Fruit fly (Drosophila melanogaster) whole organism, wandering third instar larva: ENCODE data around the gene CG5515.

Experiments
- CG9705 ChIP-seq: fragments of 200-800 bp; sonication (Bioruptor generic); optimal IDR thresholded peaks from 2 replicates; lab custom pipeline; 2018; ENCODE audit warnings: missing biosample characterization, mild to moderate bottlenecking, missing genetic modification characterization
- Dfd ChIP-seq: fragments of >200 bp; optimal IDR thresholded peaks from 2 replicates; lab custom pipeline; 2017; ENCODE audit warnings: missing biosample characterization, missing genetic modification characterization
- Dif ChIP-seq: fragments of 200-275, 200-300 bp; sonication (Bioruptor generic); optimal IDR thresholded peaks from 2 replicates; lab custom pipeline; 2018; ENCODE audit warnings: missing biosample characterization, missing genetic modification characterization; ENCODE audit not compliant: partially characterized antibody
- HLH106 ChIP-seq: fragments of 200-800 bp; optimal IDR thresholded peaks from 3 replicates; lab custom pipeline; 2019; ENCODE audit warnings: missing biosample characterization, mild to moderate bottlenecking, missing genetic modification characterization, moderate library complexity
- Hnf4 ChIP-seq: fragments of 200-800 bp; sonication (Bioruptor generic); optimal IDR thresholded peaks from 2 replicates; lab custom pipeline; 2016; ENCODE audit warnings: missing biosample characterization, mild to moderate bottlenecking, missing genetic modification characterization
- Hr78 ChIP-seq: fragments of >200 bp; optimal IDR thresholded peaks from 2 replicates; lab custom pipeline; 2017; ENCODE audit warnings: missing biosample characterization, missing genetic modification characterization
- Hr83 ChIP-seq: fragments of 200-300 bp; sonication (Bioruptor generic); optimal IDR thresholded peaks from 2 replicates; lab custom pipeline; 2016; ENCODE audit warnings: missing biosample characterization, mild to moderate bottlenecking, missing genetic modification characterization, moderate library complexity; ENCODE audit not compliant: poor library complexity, severe bottlenecking
- Jra ChIP-seq: sonication (Bioruptor generic); optimal IDR thresholded peaks from 2 replicates; lab custom pipeline; 2016; ENCODE audit warnings: missing biosample characterization, missing genetic modification characterization
- Mio ChIP-seq: sonication (Bioruptor generic); optimal IDR thresholded peaks from 2 replicates; lab custom pipeline; 2016; ENCODE audit warnings: missing biosample characterization, missing genetic modification characterization
- Myc ChIP-seq: fragments of >200 bp; optimal IDR thresholded peaks from 2 replicates; lab custom pipeline; 2017
- N ChIP-seq: fragments of >200 bp; optimal IDR thresholded peaks from 2 replicates; lab custom pipeline; 2018; ENCODE audit warnings: missing biosample characterization, missing external identifiers, missing genetic modification characterization
- OdsH ChIP-seq: fragments of 200-800 bp; sonication (Bioruptor generic); optimal IDR thresholded peaks from 2 replicates; lab custom pipeline; 2016; ENCODE audit warnings: missing biosample characterization, mild to moderate bottlenecking, missing genetic modification characterization
- Rel ChIP-seq, 2 experiments: fragments of 200-800 bp; sonication (Bioruptor generic) in 1 of 2; optimal IDR thresholded peaks; 2 replicates in 1 of 2; 3 replicates in 1 of 2; lab custom pipeline; 2016 to 2019; ENCODE audit warnings: mild to moderate bottlenecking in 2 of 2, missing biosample characterization in 2 of 2, missing genetic modification characterization in 2 of 2, moderate library complexity in 1 of 2
- Sp1 ChIP-seq: fragments of 200-800 bp; sonication (Bioruptor generic); optimal IDR thresholded peaks from 3 replicates; lab custom pipeline; 2019; ENCODE audit warnings: missing biosample characterization, mild to moderate bottlenecking, missing genetic modification characterization, moderate library complexity
- Vsx2 ChIP-seq: fragments of 200-300, 225-300 bp; sonication (Bioruptor generic); optimal IDR thresholded peaks from 2 replicates; lab custom pipeline; 2018; ENCODE audit warnings: missing biosample characterization, missing genetic modification characterization; ENCODE audit not compliant: partially characterized antibody
- br ChIP-seq: fragments of 200-800 bp; sonication (Bioruptor generic); optimal IDR thresholded peaks from 2 replicates; lab custom pipeline; 2016; ENCODE audit warnings: missing biosample characterization, missing genetic modification characterization
- brk ChIP-seq: fragments of 200-800 bp; sonication (Bioruptor generic); optimal IDR thresholded peaks from 2 replicates; lab custom pipeline; 2016; ENCODE audit warnings: missing biosample characterization, mild to moderate bottlenecking, missing genetic modification characterization
- dl ChIP-seq, 2 experiments: fragments of 175-275, 200-275 bp in 1 of 2; fragments of 200-275 bp in 1 of 2; sonication (Bioruptor generic); optimal IDR thresholded peaks; lab custom pipeline; 2018; ENCODE audit warnings: mild to moderate bottlenecking in 2 of 2, missing biosample characterization in 2 of 2, missing genetic modification characterization in 2 of 2, moderate library complexity in 2 of 2; ENCODE audit not compliant: partially characterized antibody in 2 of 2, insufficient read depth in 1 of 2
- dmrt93B ChIP-seq: fragments of 200-800 bp; sonication (Bioruptor generic); optimal IDR thresholded peaks from 2 replicates; lab custom pipeline; 2018; ENCODE audit warnings: missing biosample characterization, mild to moderate bottlenecking, missing genetic modification characterization
- dsf ChIP-seq: sonication (Bioruptor generic); optimal IDR thresholded peaks from 2 replicates; lab custom pipeline; 2016; ENCODE audit warnings: missing biosample characterization, missing genetic modification characterization, borderline replicate concordance
- ey ChIP-seq: fragments of 200-800 bp; sonication (Bioruptor generic); optimal IDR thresholded peaks from 2 replicates; lab custom pipeline; 2016; ENCODE audit warnings: missing biosample characterization, missing genetic modification characterization
- foxo ChIP-seq, 2 experiments: fragments of 200-800 bp; sonication (Bioruptor generic); optimal IDR thresholded peaks; 2 replicates in 1 of 2; 3 replicates in 1 of 2; lab custom pipeline; 2016 to 2017; ENCODE audit warnings: missing biosample characterization in 2 of 2, missing genetic modification characterization in 2 of 2
- fru ChIP-seq: fragments of 200-800 bp; sonication (Bioruptor generic); optimal IDR thresholded peaks from 3 replicates; lab custom pipeline; 2016; ENCODE audit warnings: missing biosample characterization, mild to moderate bottlenecking, missing genetic modification characterization
- h ChIP-seq: fragments of 200-800 bp; sonication (Bioruptor generic); optimal IDR thresholded peaks from 3 replicates; lab custom pipeline; 2016; ENCODE audit warnings: missing biosample characterization, mild to moderate bottlenecking, missing genetic modification characterization
- jim ChIP-seq: fragments of 175-275, 200-325 bp; sonication (Bioruptor generic); optimal IDR thresholded peaks from 2 replicates; lab custom pipeline; 2016; ENCODE audit warnings: missing biosample characterization, mild to moderate bottlenecking, missing genetic modification characterization
- lola ChIP-seq: fragments of >200 bp; optimal IDR thresholded peaks from 2 replicates; lab custom pipeline; 2017; ENCODE audit warnings: missing biosample characterization, missing genetic modification characterization
- pan ChIP-seq: fragments of >200 bp; optimal IDR thresholded peaks from 2 replicates; lab custom pipeline; 2017
- psq ChIP-seq: fragments of 200-800 bp; sonication (Bioruptor generic); optimal IDR thresholded peaks from 3 replicates; lab custom pipeline; 2017; ENCODE audit warnings: missing biosample characterization, mild to moderate bottlenecking, missing genetic modification characterization, moderate library complexity
- rgr ChIP-seq: fragments of 200-800 bp; sonication (Bioruptor generic); optimal IDR thresholded peaks from 3 replicates; lab custom pipeline; 2016; ENCODE audit warnings: missing biosample characterization, mild to moderate bottlenecking, missing genetic modification characterization
- sage ChIP-seq: fragments of 200-800 bp; sonication (Bioruptor generic); optimal IDR thresholded peaks from 2 replicates; lab custom pipeline; 2016; ENCODE audit warnings: missing biosample characterization, mild to moderate bottlenecking, missing genetic modification characterization
- sv ChIP-seq: fragments of 200-800 bp; sonication (Bioruptor generic); optimal IDR thresholded peaks from 3 replicates; lab custom pipeline; 2016; ENCODE audit warnings: missing biosample characterization, missing genetic modification characterization
- tai ChIP-seq: sonication (Bioruptor generic); optimal IDR thresholded peaks from 2 replicates; lab custom pipeline; 2016; ENCODE audit warnings: missing biosample characterization, missing genetic modification characterization
- woc ChIP-seq: sonication (Bioruptor generic); optimal IDR thresholded peaks from 2 replicates; lab custom pipeline; 2016; ENCODE audit warnings: missing biosample characterization, mild to moderate bottlenecking, missing genetic modification characterization

The CG5515 gene

DNA sequence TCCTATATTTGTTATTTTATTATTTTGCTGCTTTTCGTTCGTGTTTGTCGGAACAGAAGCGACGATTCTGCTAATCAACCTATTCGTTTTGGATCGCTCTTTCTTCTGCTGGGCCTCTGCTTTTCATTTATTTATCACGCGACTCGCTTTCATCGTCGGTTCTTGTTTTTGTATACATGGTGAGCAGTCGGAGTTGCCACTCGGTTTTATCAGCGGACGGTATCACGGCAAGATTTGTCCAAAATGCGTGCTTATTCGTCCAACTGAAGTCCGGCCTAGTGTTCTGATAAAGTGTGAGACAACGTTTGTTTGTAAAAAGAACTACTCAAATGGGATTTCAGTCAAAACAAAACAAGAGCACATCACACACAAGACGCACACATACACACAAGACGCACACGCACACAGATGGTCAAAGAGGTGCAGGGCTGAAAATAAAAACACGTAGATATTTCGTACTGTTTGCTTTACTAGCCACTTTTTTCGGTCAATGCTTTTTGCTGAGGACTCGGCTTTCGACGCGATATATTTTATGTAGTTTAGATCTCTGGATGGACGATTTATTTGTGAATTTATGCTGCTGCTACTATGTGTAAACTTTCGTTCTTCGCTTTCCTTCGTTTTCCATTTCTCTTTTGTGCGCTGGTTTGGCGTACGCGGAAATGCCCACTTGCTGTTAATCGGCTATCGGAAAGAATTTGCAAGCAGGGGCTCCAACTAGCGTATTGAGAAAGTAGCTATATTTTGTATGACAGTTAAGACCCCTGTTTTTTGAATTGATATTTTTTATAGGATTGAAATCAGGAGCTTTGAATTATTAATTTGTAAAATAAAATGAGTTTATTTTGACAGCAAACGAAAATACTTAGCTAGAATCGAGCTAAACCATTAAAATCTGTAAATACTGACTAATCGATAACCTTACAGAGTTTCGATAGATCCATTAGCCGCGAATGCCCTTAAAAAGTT lies 32.9 kb upstream of the CG5515 start, which contains the start of gene twin:
TSS of gene twin (minus strand) at position 632 of the 969 bp plus-strand sequence.
- peak; percentile 39 for TF ChIP-seq br (GFP tag; lab: Kevin White, UChicago)
- TF ChIP-seq OdsH (GFP tag; lab: Kevin White, UChicago), result peak; percentile 16
- no peak for TF ChIP-seq Vsx2 (GFP tag; lab: Kevin White, UChicago)
- TF ChIP-seq sage (GFP tag; lab: Kevin White, UChicago), result no peak
- TF ChIP-seq Sp1 (GFP tag; lab: Kevin White, UChicago), result peak; percentile 37
- TF ChIP-seq Mio (GFP tag; lab: Kevin White, UChicago), result no peak
- TF ChIP-seq brk (GFP tag; lab: Kevin White, UChicago), result no peak
- TF ChIP-seq Hr83, result peak; percentile 62
- peak; percentile 37 for TF ChIP-seq rgr (GFP tag; lab: Kevin White, UChicago)
- TF ChIP-seq foxo (GFP tag; optimal IDR thresholded peaks at IDR 0.05; lab: Kevin White, UChicago), result peak in 1 of 2 experiments; percentile 65
- TF ChIP-seq Dfd (GFP tag; lab: Kevin White, UChicago), result no peak
- no peak for TF ChIP-seq tai (GFP tag; lab: Kevin White, UChicago)
- TF ChIP-seq Dif (GFP tag; lab: Kevin White, UChicago), result no peak
- TF ChIP-seq dmrt93B, result no peak
- peak; percentile 43 for TF ChIP-seq CG9705
- TF ChIP-seq Hnf4 (GFP tag; lab: Kevin White, UChicago), result peak; percentile 57
- TF ChIP-seq Myc (lab: Kevin White, UChicago), result peak; percentile 63
- TF ChIP-seq psq (GFP tag; lab: Kevin White, UChicago), result peak; percentile 99
- TF ChIP-seq fru (GFP tag; lab: Kevin White, UChicago), result peak; percentile 49
- peak; percentile 37 for TF ChIP-seq sv (GFP tag; lab: Kevin White, UChicago)
- TF ChIP-seq dl (GFP tag; optimal IDR thresholded peaks at IDR 0.05; lab: Kevin White, UChicago; ENCODE audit: insufficient read depth in 1 of 2, partially characterized antibody in 2 of 2), result no peak
- no peak for TF ChIP-seq Rel (GFP tag; optimal IDR thresholded peaks at IDR 0.05; lab: Kevin White, UChicago)
- peak; percentile 7 for TF ChIP-seq Rel (tag; optimal IDR thresholded peaks at IDR 0.05; lab: Kevin White, UChicago)
- TF ChIP-seq N (GFP tag; lab: Kevin White, UChicago), result no peak
- TF ChIP-seq ey (GFP tag; lab: Kevin White, UChicago), result peak; percentile 45
- TF ChIP-seq dsf, result peak; percentile 15
- TF ChIP-seq woc (GFP tag; lab: Kevin White, UChicago), result peak; percentile 76
- no peak for TF ChIP-seq lola (GFP tag; lab: Kevin White, UChicago)
- TF ChIP-seq Jra (GFP tag; lab: Kevin White, UChicago), result no peak
- peak; percentile 62 for TF ChIP-seq HLH106
- peak; percentile 74 for TF ChIP-seq h (GFP tag; lab: Kevin White, UChicago)

DNA sequence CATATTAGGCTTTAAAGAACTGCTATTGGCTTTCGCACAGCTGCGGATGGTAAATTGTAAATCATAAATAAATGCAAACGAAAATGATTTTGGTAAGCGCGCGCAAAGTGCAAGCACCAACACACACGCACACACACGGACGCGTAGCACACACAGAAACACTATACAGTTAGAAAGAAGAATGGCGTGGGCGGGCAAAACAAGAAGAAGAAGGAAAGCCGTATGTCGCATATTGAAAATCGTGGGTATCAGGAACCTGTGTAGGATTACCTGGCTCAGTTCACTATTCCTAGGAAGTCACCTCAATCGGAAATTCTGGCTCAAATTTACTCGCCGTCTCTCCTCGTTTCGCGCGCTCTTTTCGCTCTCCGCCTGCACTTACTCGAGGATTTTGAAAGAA lies 32.1 kb upstream of the CG5515 start, which contains the start of gene cav:
TSS of gene cav (plus strand) at position 259 of the 400 bp plus-strand sequence.
- TF ChIP-seq OdsH (GFP tag; lab: Kevin White, UChicago), result no peak
- TF ChIP-seq Dif (GFP tag; lab: Kevin White, UChicago), result peak; percentile 20

DNA sequence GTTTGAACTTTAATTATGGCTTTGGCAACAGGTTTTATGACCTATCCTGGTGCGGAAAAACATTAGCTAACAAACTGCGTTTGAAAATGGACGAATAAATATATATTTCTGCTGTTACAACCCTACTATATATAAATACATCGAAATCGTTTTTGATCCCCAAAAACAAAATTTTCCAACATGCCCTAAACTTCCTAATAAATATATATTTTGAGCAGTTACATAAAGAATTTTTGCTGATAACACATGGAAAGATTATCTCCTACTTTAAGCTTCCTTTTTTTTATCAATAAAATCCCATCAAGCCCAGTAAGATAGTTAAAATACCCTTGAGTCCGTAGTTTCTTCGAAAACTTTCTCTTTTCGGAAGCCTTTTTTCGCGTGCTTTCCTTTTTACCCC lies 30.4 kb upstream of the CG5515 start:
- TF ChIP-seq Hr83 (no peak), pan (lab: Kevin White, UChicago) (no peak), Hr78 (no peak), woc (GFP tag; lab: Kevin White, UChicago) (no peak), tai (GFP tag; lab: Kevin White, UChicago) (no peak), Dif (GFP tag; lab: Kevin White, UChicago) (no peak), sv (GFP tag; lab: Kevin White, UChicago) (no peak), jim (GFP tag; lab: Kevin White, UChicago) (no peak)
